Worm (Caenorhabditis elegans) whole organism, L2 larva: ENCODE data around the gene C24B5.4.

ENCODE experiments used
- R02D3.7 ChIP-seq: fragments of 150-350 bp; optimal IDR thresholded peaks from 2 replicates; lab custom pipeline; 2014; ENCODE audit warnings: missing biosample characterization, missing genetic modification characterization
- elt-3 ChIP-seq: sonication (generic microtip); optimal IDR thresholded peaks from 2 replicates; lab custom pipeline; 2017; ENCODE audit warnings: missing biosample characterization, missing genetic modification characterization
- lin-39 ChIP-seq: fragments of 150-350 bp; optimal IDR thresholded peaks from 2 replicates; lab custom pipeline; 2014; ENCODE audit warnings: missing biosample characterization, missing genetic modification reagents, missing genetic modification characterization
- lsy-2 ChIP-seq, 2 experiments: fragments of 150-350 bp in 1 of 2; sonication (generic microtip) in 1 of 2; optimal IDR thresholded peaks; 2 replicates each; lab custom pipeline; 2014 to 2017; ENCODE audit warnings: missing biosample characterization in 2 of 2, missing genetic modification characterization in 2 of 2
- mdl-1 ChIP-seq, 2 experiments: fragments of 150-350 bp in 1 of 2; sonication (generic microtip) in 1 of 2; optimal IDR thresholded peaks; 2 replicates each; lab custom pipeline; 2017; ENCODE audit warnings: missing biosample characterization in 2 of 2, missing genetic modification characterization in 2 of 2
- nhr-11 ChIP-seq: fragments of 150-350 bp; optimal IDR thresholded peaks from 2 replicates; lab custom pipeline; 2014; ENCODE audit warnings: missing biosample characterization, missing genetic modification characterization
- skn-1 ChIP-seq: sonication (generic microtip); optimal IDR thresholded peaks from 2 replicates; lab custom pipeline; 2017; ENCODE audit warnings: missing biosample characterization, missing genetic modification characterization
- zag-1 ChIP-seq: fragments of 150-350 bp; optimal IDR thresholded peaks from 2 replicates; lab custom pipeline; 2014; ENCODE audit warnings: missing biosample characterization, missing genetic modification characterization
- ztf-4 ChIP-seq: fragments of 150-350 bp; optimal IDR thresholded peaks from 2 replicates; lab custom pipeline; 2014; ENCODE audit warnings: missing biosample characterization, missing genetic modification characterization

- no peak for TF ChIP-seq elt-3 (tag; lab: Kevin White, UChicago)
- no peak for TF ChIP-seq ztf-4
- no peak for TF ChIP-seq skn-1 (tag; lab: Kevin White, UChicago)
- no peak for TF ChIP-seq zag-1 (tag; lab: Kevin White, UChicago)
- no peak for TF ChIP-seq lin-39
- no peak for TF ChIP-seq lsy-2 (tag; optimal IDR thresholded peaks at IDR 0.05; lab: Kevin White, UChicago)
- no peak for TF ChIP-seq R02D3.7
- TF ChIP-seq nhr-11 = no peak
- TF ChIP-seq mdl-1 (tag; optimal IDR thresholded peaks at IDR 0.05; lab: Kevin White, UChicago) = no peak
Observed at ce11 chrV:9168089-9168488, 29.0 kb downstream of the C24B5.4 start, which contains the start of gene B0222.11.
